Worm (Caenorhabditis elegans) whole organism, dauer: ENCODE results near the gene ZK863.1.

Experiments used
- unc-62 ChIP-seq: sonication (generic microtip); optimal IDR thresholded peaks from 2 replicates; lab custom pipeline; 2017; ENCODE audit warnings: missing biosample characterization, missing genetic modification reagents, missing genetic modification characterization

The ZK863.1 gene

DNA sequence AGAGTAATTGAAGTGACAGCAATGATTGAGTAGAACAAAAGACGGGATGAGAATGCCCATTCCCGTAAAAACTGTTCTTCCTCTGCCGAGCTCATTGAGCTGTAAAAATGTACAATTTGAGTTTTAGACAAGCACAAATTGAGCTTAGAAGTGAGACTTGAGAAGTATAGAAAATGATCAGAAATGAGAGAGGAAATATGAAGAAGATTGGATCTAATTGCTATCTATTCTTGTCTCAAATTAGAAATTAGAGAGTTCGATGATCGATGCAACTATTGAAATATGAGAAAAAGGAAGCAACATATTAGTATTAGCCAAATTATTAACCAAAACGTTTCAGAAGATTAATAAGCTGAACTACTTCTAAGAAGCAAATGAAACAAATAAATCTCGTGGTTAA lies at the start of gene ZK863.1:
Gene ZK863.1 (minus strand): TSS at position 101 of the 400 bp plus-strand sequence.
- TF ChIP-seq unc-62 (GFP tag; lab: Kevin White, UChicago): no peak

DNA sequence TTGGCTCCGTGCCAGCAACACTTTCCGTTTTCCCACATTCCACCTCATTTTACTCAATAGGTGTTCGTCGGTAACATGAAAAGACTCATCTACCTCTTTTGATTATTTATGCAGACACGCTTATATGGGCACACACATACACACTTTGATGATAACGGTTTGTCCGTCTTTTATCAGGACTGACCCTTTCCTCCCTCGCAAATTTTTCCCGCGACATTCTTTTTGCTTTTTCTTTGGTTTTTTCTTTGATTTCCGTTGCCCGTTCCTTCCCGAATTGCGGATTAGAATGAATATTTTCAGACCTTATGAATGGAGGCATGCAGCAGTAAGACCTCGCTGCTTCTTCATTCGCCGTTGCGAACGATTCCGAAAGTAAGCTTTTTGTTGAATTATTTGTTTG lies 43.0 kb upstream of the ZK863.1 start, which contains the start of gene vab-8:
Gene vab-8 (plus strand): TSS at position 301 of the 400 bp plus-strand sequence.
- TF ChIP-seq unc-62 (GFP tag; lab: Kevin White, UChicago): no peak

DNA sequence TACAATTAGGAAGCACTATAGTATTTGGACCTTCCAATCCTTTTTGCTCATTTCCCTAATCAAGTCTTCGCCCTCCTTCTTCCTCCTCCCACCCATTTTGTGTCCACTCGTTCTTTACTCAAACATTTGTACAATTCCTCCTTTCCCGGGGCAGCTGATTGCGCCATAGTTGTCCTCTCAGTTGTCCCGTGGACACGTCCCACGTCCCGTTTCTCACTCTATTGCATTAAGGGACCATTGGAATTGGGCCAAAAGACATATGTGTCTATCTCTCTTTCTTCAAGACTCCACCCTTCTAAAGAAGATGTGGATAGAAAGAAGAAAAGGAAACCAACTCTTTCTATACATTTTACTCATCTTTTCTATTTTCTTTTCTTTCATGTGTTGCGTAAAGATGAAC lies 41.1 kb upstream of the ZK863.1 start:
- TF ChIP-seq unc-62 (GFP tag; lab: Kevin White, UChicago): no peak

DNA sequence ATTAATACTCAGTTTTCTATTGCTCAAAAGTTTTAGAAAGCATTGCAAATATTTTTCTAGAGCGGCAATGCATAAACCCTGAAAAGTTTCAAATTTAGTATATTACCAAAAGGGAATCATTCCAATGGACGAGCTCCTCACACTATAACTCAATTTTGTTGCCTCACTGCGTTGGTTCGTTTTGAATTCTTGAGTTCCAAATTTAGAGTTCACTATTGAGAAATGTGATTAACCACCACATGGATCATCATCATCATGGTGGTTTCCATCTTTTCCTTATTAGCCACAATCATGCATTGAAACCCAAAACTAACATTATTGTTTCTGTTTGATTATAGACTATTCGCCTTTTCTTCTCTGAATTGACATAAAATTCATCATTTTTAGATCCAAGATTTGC lies 39.9 kb upstream of the ZK863.1 start:
- TF ChIP-seq unc-62 (GFP tag; lab: Kevin White, UChicago): no peak

DNA sequence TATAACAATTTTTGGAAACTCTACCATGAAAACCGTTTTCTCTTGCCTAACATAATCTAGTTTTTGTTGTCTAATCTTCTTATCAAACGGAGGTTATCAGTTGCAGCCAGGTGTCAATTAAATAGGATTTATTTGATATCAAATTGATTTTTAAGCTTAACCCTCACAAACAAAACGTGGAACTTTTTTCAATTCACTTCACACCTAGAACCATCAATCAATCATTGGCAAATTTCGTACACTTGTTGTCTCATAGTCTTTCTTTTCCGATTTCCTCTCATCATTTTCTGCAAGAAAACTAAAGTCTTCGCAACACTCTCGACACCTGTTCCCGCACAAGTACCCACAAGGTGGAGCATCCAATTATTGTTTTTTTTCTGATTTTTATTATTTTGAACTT lies 38.7 kb upstream of the ZK863.1 start:
- TF ChIP-seq unc-62 (GFP tag; lab: Kevin White, UChicago): no peak

- TF ChIP-seq unc-62 (GFP tag; lab: Kevin White, UChicago): no peak
These were observed 29.5 kb upstream of the ZK863.1 start for ce11 chrV:12199474-12199873.

- TF ChIP-seq unc-62 (GFP tag; lab: Kevin White, UChicago): no peak
These were observed 28.5 kb upstream of the ZK863.1 start, which contains the start of gene lon-3 for ce11 chrV:12198545-12198944. lon-3 (minus strand) TSS chrV:12198645.

- no peak for TF ChIP-seq unc-62 (GFP tag; lab: Kevin White, UChicago)
These were observed 27.7 kb upstream of the ZK863.1 start for ce11 chrV:12197748-12198147.

DNA sequence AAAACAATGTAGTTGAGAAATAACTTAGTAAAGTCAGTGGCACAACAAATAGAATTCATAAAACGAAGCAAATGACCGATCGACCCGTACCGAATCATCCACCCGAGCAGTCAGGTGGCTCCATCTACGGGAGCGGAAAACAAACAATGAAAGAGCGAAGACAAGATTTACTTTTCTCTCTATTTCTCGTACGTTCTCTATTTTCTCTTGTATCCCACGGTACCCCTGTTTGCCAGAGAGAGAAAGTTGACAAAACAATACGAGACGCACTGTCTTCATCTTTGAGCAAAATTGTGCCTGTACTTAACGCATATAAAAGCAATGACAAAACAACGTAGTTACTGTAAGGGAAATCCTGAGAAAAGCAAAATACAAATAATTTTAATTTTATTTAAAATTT lies 26.6 kb upstream of the ZK863.1 start:
- no peak for TF ChIP-seq unc-62 (GFP tag; lab: Kevin White, UChicago)

DNA sequence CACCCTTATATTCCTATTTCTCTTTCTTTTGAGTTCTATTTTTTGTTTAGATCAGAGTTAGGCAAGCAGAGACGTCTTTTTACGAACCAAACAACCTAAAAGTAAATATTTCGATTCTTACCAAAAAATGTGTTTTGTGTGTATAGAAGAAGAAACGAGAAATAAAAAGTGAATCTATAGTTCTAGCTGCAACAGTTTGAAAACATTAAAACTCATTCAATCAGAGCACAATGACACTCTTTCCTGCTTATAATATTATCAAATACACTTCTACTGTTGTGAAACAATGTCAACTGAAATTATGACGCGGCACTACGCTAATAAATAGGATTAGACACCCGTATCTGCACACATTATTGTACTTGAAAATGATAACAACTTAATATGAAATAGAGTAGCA lies 25.8 kb upstream of the ZK863.1 start, which contains the start of gene ZK836.3:
Gene ZK836.3 (minus strand): TSS at position 101 of the 400 bp plus-strand sequence.
- no peak for TF ChIP-seq unc-62 (GFP tag; lab: Kevin White, UChicago)

DNA sequence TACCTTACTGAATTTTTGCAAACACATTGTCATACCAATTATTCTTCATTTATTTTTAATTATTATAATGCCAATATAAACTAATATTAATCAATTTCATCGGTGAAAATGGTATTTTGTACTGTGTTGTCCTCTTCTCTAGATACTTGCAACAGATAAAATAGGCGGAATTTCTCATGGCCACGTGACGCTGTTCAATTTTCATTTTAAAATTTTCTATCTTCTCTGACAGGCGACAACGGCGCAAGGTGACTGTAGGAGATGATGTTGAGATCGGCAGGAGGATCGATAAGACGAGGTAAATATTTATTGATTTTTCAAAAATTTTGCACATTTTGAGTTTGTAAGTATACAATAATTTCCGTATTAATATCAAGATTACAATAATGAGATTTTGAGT lies 24.3 kb upstream of the ZK863.1 start, which contains the start of gene ogdh-2:
Gene ogdh-2 (plus strand): TSS at position 233 of the 400 bp plus-strand sequence.
- no peak for TF ChIP-seq unc-62 (GFP tag; lab: Kevin White, UChicago)

DNA sequence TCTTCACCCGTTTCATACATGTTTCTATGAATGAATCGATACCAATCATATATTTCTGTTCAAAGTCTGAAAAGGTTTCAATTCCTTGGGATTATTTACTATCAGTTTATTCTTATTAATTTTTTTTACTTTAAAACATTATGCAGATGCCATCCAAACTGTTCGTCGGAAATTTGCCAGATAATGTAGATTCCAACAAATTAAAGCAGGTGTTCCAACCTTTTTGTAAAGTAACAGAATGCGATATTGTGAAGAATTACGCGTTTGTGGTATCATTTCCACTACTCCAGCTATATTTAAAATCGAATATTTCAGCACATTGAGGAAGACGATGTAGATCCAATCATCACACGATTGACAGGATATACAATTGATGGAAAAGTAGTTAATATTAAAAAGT lies 22.1 kb upstream of the ZK863.1 start, which contains the start of gene rnp-1:
Gene rnp-1 (plus strand): TSS at position 145 of the 400 bp plus-strand sequence.
- TF ChIP-seq unc-62 (GFP tag; lab: Kevin White, UChicago): no peak

- no peak for TF ChIP-seq unc-62 (GFP tag; lab: Kevin White, UChicago)
These were observed 21.0 kb upstream of the ZK863.1 start, which contains the start of gene dpy-30 for ce11 chrV:12190943-12191569. dpy-30 (plus strand) TSS chrV:12191519.

DNA sequence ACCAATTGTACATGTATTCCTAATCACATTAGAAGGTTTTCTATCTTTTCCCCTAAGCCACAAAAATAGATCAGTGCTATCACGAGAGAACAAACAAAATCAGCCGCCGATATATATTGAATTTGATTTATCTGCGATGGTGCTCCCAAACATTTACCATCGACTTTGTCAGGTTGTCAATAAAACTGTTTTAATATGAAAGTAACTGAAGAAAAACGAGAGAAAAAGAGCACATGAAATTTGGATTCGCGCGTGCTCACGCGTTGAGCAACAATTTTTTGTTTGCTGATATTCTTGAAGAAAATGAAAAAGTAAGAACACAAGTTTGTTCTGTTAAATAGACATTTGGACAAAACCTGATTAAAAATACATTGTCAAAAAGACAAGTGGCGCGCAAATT lies 18.8 kb upstream of the ZK863.1 start:
- TF ChIP-seq unc-62 (GFP tag; lab: Kevin White, UChicago): no peak

DNA sequence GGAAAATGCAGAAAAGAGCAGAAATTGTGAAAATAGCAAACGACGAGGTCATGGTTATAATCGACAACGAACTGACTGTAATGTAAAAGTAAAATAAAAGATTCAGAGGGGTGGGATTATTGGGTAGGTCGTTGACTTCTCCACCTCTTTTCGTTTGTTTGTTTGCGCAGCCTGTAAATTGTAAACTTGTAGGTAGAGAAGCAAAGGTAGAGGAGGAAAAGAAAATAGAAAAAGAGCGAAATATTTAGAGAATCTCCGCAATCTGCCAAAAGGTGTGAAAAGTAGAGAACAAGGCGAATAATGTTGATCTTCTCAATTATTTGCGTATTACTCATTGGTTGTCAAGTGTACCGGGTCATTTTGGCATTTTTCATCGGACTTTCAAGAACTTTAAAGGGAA lies 17.3 kb upstream of the ZK863.1 start, which contains the start of gene ZK863.8:
Gene ZK863.8 (minus strand): TSS at position 173 of the 400 bp plus-strand sequence.
- no peak for TF ChIP-seq unc-62 (GFP tag; lab: Kevin White, UChicago)

DNA sequence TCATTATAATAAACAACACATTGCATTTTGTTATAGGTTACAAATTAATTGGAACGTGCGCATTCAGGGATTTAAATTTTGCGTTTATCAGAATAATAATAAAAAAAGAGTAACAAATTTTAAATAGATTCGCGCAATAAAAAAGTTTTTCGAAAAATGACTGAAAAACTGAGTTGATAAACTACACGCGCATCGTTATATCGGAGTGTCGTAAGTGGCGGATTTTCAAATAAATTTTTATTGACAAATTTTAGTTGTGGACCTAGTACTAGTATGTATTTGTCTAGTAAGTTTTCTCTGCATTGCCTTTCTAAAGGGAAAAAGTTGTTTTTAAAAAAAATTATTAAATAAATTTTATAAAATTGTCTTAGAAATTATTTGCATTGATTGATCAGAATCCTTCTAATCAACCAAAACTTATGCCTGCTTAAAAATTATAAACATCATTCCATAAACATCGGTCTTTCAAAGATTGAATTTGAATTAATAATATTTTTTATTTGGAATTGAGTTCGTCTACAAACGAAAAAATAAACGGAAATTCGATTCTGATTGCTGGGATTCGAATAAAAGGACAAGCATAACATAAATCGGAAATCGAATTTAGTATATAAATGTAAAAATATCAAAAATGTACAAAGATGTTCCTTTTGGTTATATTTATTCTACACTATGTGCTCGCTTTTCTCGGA lies 14.4 kb upstream of the ZK863.1 start, which contains the start of gene srd-4:
Gene srd-4 (plus strand): TSS at position 642 of the 692 bp plus-strand sequence.
- TF ChIP-seq unc-62 (GFP tag; lab: Kevin White, UChicago): no peak
